Worm (Caenorhabditis elegans) whole organism, late embryonic: ENCODE data around the gene fox-1.

Experiments used
- che-1 ChIP-seq: sonication (generic microtip); optimal IDR thresholded peaks from 2 replicates; lab custom pipeline; 2016; ENCODE audit warnings: mild to moderate bottlenecking, missing genetic modification characterization, missing compliant biosample characterization
- dmd-4 ChIP-seq: sonication (generic microtip); optimal IDR thresholded peaks from 2 replicates; lab custom pipeline; 2016; ENCODE audit warnings: borderline replicate concordance, missing genetic modification characterization, missing compliant biosample characterization
- dve-1 ChIP-seq: sonication (generic microtip); optimal IDR thresholded peaks from 2 replicates; lab custom pipeline; 2017; ENCODE audit warnings: antibody characterized with exemption, mild to moderate bottlenecking, missing genetic modification characterization, missing compliant biosample characterization
- lin-11 ChIP-seq: fragments of 200-800 bp; sonication (Bioruptor generic); optimal IDR thresholded peaks from 2 replicates; lab custom pipeline; 2018; ENCODE audit warnings: mild to moderate bottlenecking, missing genetic modification characterization, missing compliant biosample characterization
- rnt-1 ChIP-seq: sonication (generic microtip); optimal IDR thresholded peaks from 2 replicates; lab custom pipeline; 2016; ENCODE audit warnings: missing genetic modification characterization, missing compliant biosample characterization
- unc-55 ChIP-seq: sonication (generic microtip); optimal IDR thresholded peaks from 2 replicates; lab custom pipeline; 2017; ENCODE audit warnings: missing biosample characterization, missing genetic modification reagents, missing genetic modification characterization

DNA sequence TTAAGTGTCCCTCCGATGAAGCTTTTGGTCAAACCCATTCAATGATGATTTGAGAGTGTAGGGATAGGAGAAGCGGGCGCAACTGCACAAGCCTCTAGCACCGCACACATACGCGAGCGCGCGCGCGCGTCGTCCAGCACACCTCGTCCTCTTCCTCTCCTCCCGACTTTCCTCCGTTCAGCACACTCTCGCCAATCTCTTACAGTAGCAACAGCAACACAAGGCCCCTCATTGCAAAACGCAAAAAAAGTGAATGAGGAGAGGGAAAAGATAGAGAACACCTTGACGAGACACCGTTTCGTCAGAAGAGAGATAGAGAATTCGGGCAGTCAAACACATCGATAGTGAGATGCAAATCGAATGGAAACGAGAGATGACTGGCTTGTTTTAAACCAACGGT, 27.2 kb downstream of the fox-1 start:
- peak; percentile 49 for TF ChIP-seq dmd-4 (tag; lab: Kevin White, UChicago)
- TF ChIP-seq unc-55 (GFP tag; lab: Kevin White, UChicago): peak; percentile 15
- TF ChIP-seq che-1 (tag; lab: Kevin White, UChicago): no peak
- no peak for TF ChIP-seq lin-11 (tag; lab: Kevin White, UChicago)
- no peak for TF ChIP-seq dve-1 (tag; lab: Kevin White, UChicago)
- peak; percentile 69 for TF ChIP-seq rnt-1 (tag; lab: Kevin White, UChicago)
